Fruit fly (Drosophila melanogaster): ENCODE measurements around the gene Mpcp2.
A peak's percentile ranks its signal among the peaks of the same experiment; 100 is the strongest.

- TF ChIP-seq CG33017 (tag; optimal IDR thresholded peaks at IDR 0.05) (peak; percentile 12), tj (GFP tag; optimal IDR thresholded peaks at IDR 0.05) (no peak)
Observed at dm6 chr3L:14549958-14550357, 12.5 kb downstream of the Mpcp2 start.

All from whole organism, adult.